Fruit fly (Drosophila melanogaster) whole organism, embryonic: ENCODE measurements around the gene CG9992.

Source experiments
- CG10209 ChIP-seq: fragments of 200-800 bp; sonication (Bioruptor generic); optimal IDR thresholded peaks from 3 replicates; lab custom pipeline; 2017; ENCODE audit warnings: missing biosample characterization, mild to moderate bottlenecking, missing genetic modification characterization, missing genetic modification reagents
- CG10565 ChIP-seq: fragments of 200-800 bp; sonication (Bioruptor generic); optimal IDR thresholded peaks from 3 replicates; lab custom pipeline; 2016; ENCODE audit warnings: missing biosample characterization, mild to moderate bottlenecking, missing genetic modification characterization
- CG12071 ChIP-seq: fragments of 200-800 bp; sonication (Bioruptor generic); optimal IDR thresholded peaks from 3 replicates; lab custom pipeline; 2018; ENCODE audit warnings: missing biosample characterization, mild to moderate bottlenecking, missing genetic modification characterization
- CG16815 ChIP-seq: fragments of 200-800 bp; sonication (Bioruptor generic); optimal IDR thresholded peaks from 3 replicates; lab custom pipeline; 2017; ENCODE audit warnings: missing biosample characterization, mild to moderate bottlenecking, missing genetic modification characterization
- CG17829 ChIP-seq: fragments of 200-800 bp; optimal IDR thresholded peaks from 2 replicates; lab custom pipeline; 2019; ENCODE audit warnings: missing biosample characterization, mild to moderate bottlenecking, missing genetic modification characterization, moderate library complexity
- CG2129 ChIP-seq: fragments of 200-800 bp; sonication (Bioruptor generic); IDR thresholded peaks from 2 replicates; pipeline ENCODE4 v1.3.6; 2022; ENCODE audit warnings: missing biosample characterization, missing genetic modification characterization; ENCODE audit not compliant: partially characterized antibody
- CG33213 ChIP-seq: fragments of 200-800 bp; sonication (Bioruptor generic); optimal IDR thresholded peaks from 3 replicates; lab custom pipeline; 2016; ENCODE audit warnings: missing biosample characterization, missing genetic modification characterization
- CG33557 ChIP-seq: fragments of 200-800 bp; sonication (Bioruptor generic); optimal IDR thresholded peaks from 2 replicates; lab custom pipeline; 2019; ENCODE audit warnings: missing biosample characterization, mild to moderate bottlenecking, missing genetic modification characterization, moderate library complexity
- CG4730 ChIP-seq: fragments of 200-800 bp; sonication (Bioruptor generic); IDR thresholded peaks from 2 replicates; pipeline ENCODE4 v1.3.6; 2022; ENCODE audit warnings: missing biosample characterization, missing genetic modification characterization
- CG5180 ChIP-seq: fragments of 200-800 bp; sonication (Bioruptor generic); optimal IDR thresholded peaks from 3 replicates; lab custom pipeline; 2017; ENCODE audit warnings: missing biosample characterization, missing genetic modification characterization, mild to moderate bottlenecking, moderate library complexity, missing genetic modification reagents
- CG6254 ChIP-seq: fragments of 200-800 bp; sonication (Bioruptor generic); optimal IDR thresholded peaks from 3 replicates; lab custom pipeline; 2017; ENCODE audit warnings: mild to moderate bottlenecking, missing biosample characterization, missing genetic modification reagents, missing genetic modification characterization
- CG7786 ChIP-seq: fragments of 200-800 bp; sonication (Bioruptor generic); optimal IDR thresholded peaks from 2 replicates; lab custom pipeline; 2016; ENCODE audit warnings: missing biosample characterization, missing genetic modification characterization
- CG8478 ChIP-seq: fragments of >200 bp; optimal IDR thresholded peaks from 2 replicates; lab custom pipeline; 2018
- CG9609 ChIP-seq: fragments of 200-800 bp; sonication (Bioruptor generic); optimal IDR thresholded peaks from 3 replicates; lab custom pipeline; 2016; ENCODE audit warnings: missing biosample characterization, missing genetic modification characterization
- CHES-1-like ChIP-seq: fragments of 200-800 bp; sonication (Bioruptor generic); optimal IDR thresholded peaks from 2 replicates; lab custom pipeline; 2016; ENCODE audit warnings: missing biosample characterization, missing genetic modification characterization
- D ChIP-seq, 2 experiments: fragments of 200-800 bp in 1 of 2; fragments of >200 bp in 1 of 2; sonication (Bioruptor generic) in 1 of 2; optimal IDR thresholded peaks; 2 replicates in 1 of 2; 3 replicates in 1 of 2; lab custom pipeline; 2017; ENCODE audit warnings: mild to moderate bottlenecking in 1 of 2, missing biosample characterization in 1 of 2, missing genetic modification characterization in 1 of 2, missing genetic modification reagents in 1 of 2
- D19A ChIP-seq: fragments of 200-800 bp; optimal IDR thresholded peaks from 3 replicates; lab custom pipeline; 2019; ENCODE audit warnings: missing biosample characterization, mild to moderate bottlenecking, missing genetic modification characterization, moderate library complexity
- Deaf1 ChIP-seq: fragments of 200-800 bp; optimal IDR thresholded peaks from 3 replicates; lab custom pipeline; 2019; ENCODE audit warnings: missing biosample characterization, mild to moderate bottlenecking, missing genetic modification characterization, moderate library complexity
- Dref ChIP-seq: fragments of 200-800 bp; sonication (Bioruptor generic); IDR thresholded peaks from 2 replicates; pipeline ENCODE4 v1.3.6; 2022; ENCODE audit warnings: missing biosample characterization, missing genetic modification characterization
- HHEX ChIP-seq: fragments of 200-800 bp; sonication (Bioruptor generic); optimal IDR thresholded peaks from 3 replicates; lab custom pipeline; 2017; ENCODE audit warnings: missing biosample characterization, mild to moderate bottlenecking, missing genetic modification characterization, missing genetic modification reagents
- HLH3B ChIP-seq: fragments of 200-800 bp; sonication (Bioruptor generic); IDR thresholded peaks from 2 replicates; pipeline ENCODE4 v1.3.6; 2022; ENCODE audit warnings: missing biosample characterization, missing genetic modification characterization
- HLH4C ChIP-seq: fragments of 200-800 bp; sonication (Bioruptor generic); IDR thresholded peaks from 3 replicates; pipeline ENCODE4 v1.3.6; 2022; ENCODE audit warnings: missing biosample characterization, missing genetic modification characterization; ENCODE audit not compliant: partially characterized antibody
- Hr39 ChIP-seq: fragments of >200 bp; optimal IDR thresholded peaks from 2 replicates; lab custom pipeline; 2017
- Hr78 ChIP-seq, 2 experiments: fragments of 200-800 bp in 1 of 2; fragments of >200 bp in 1 of 2; sonication (Bioruptor generic) in 1 of 2; optimal IDR thresholded peaks; 2 replicates each; lab custom pipeline; 2017 to 2019; ENCODE audit warnings: missing biosample characterization in 2 of 2, missing genetic modification characterization in 2 of 2, mild to moderate bottlenecking in 1 of 2, moderate library complexity in 1 of 2
- Lpt ChIP-seq: fragments of >200 bp; optimal IDR thresholded peaks from 2 replicates; lab custom pipeline; 2018; ENCODE audit warnings: missing biosample characterization, missing genetic modification characterization
- Neu2 ChIP-seq: fragments of 200-800 bp; sonication (Bioruptor generic); optimal IDR thresholded peaks from 3 replicates; lab custom pipeline; 2016; ENCODE audit warnings: missing biosample characterization, missing genetic modification characterization, borderline replicate concordance
- Nf-YB ChIP-seq: fragments of 200-800 bp; sonication (Bioruptor generic); optimal IDR thresholded peaks from 3 replicates; lab custom pipeline; 2019; ENCODE audit warnings: missing biosample characterization, mild to moderate bottlenecking, missing genetic modification characterization, moderate library complexity
- Nf-YC ChIP-seq: fragments of 200-800 bp; optimal IDR thresholded peaks from 3 replicates; lab custom pipeline; 2019; ENCODE audit warnings: missing biosample characterization, mild to moderate bottlenecking, missing genetic modification characterization, moderate library complexity
- Pdp1 ChIP-seq, 2 experiments: fragments of 200-800 bp; sonication (Bioruptor generic); optimal IDR thresholded peaks; 3 replicates each; lab custom pipeline; 2016; ENCODE audit warnings: missing biosample characterization in 2 of 2, missing genetic modification characterization in 2 of 2, mild to moderate bottlenecking in 1 of 2, moderate library complexity in 1 of 2
- ato ChIP-seq: fragments of 200-800 bp; sonication (Bioruptor generic); IDR thresholded peaks from 2 replicates; pipeline ENCODE4 v1.3.6; 2022; ENCODE audit warnings: missing biosample characterization, missing genetic modification characterization; ENCODE audit not compliant: partially characterized antibody
- bbx ChIP-seq: fragments of 200-800 bp; sonication (Bioruptor generic); IDR thresholded peaks from 2 replicates; pipeline ENCODE4 v1.3.6; 2022; ENCODE audit warnings: missing biosample characterization, missing genetic modification characterization; ENCODE audit not compliant: partially characterized antibody
- cato ChIP-seq: fragments of 200-800 bp; sonication (Bioruptor generic); optimal IDR thresholded peaks from 2 replicates; lab custom pipeline; 2016; ENCODE audit warnings: missing biosample characterization, missing genetic modification characterization, borderline replicate concordance
- cg ChIP-seq: fragments of 200-800 bp; sonication (Bioruptor generic); optimal IDR thresholded peaks from 3 replicates; lab custom pipeline; 2019; ENCODE audit warnings: missing biosample characterization, mild to moderate bottlenecking, missing genetic modification characterization, moderate library complexity
- exex ChIP-seq: fragments of 200-800 bp; sonication (Bioruptor generic); optimal IDR thresholded peaks from 4 replicates; lab custom pipeline; 2018; ENCODE audit warnings: missing biosample characterization, mild to moderate bottlenecking, missing genetic modification characterization, moderate library complexity
- fd3F ChIP-seq: fragments of 200-800 bp; sonication (Bioruptor generic); optimal IDR thresholded peaks from 2 replicates; lab custom pipeline; 2018; ENCODE audit warnings: missing biosample characterization, mild to moderate bottlenecking, missing genetic modification characterization, moderate library complexity
- fd96Cb ChIP-seq: fragments of 200-800 bp; sonication (Bioruptor generic); optimal IDR thresholded peaks from 2 replicates; lab custom pipeline; 2018; ENCODE audit warnings: missing biosample characterization, mild to moderate bottlenecking, missing genetic modification characterization, moderate library complexity
- gsb-n ChIP-seq: fragments of 200-800 bp; sonication (Bioruptor generic); optimal IDR thresholded peaks from 3 replicates; lab custom pipeline; 2018; ENCODE audit warnings: missing biosample characterization, mild to moderate bottlenecking, missing genetic modification characterization
- hb ChIP-seq: fragments of 200-800 bp; sonication (Bioruptor generic); IDR thresholded peaks from 3 replicates; pipeline ENCODE4 v1.3.6; 2022; ENCODE audit warnings: missing biosample characterization, missing genetic modification characterization; ENCODE audit not compliant: partially characterized antibody
- knrl ChIP-seq: fragments of 200-800 bp; sonication (Bioruptor generic); IDR thresholded peaks from 3 replicates; pipeline ENCODE4 v1.3.6; 2022; ENCODE audit warnings: missing biosample characterization, missing genetic modification characterization; ENCODE audit not compliant: partially characterized antibody
- mirr ChIP-seq: fragments of 200-800 bp; sonication (Bioruptor generic); optimal IDR thresholded peaks from 3 replicates; lab custom pipeline; 2018; ENCODE audit warnings: missing biosample characterization, mild to moderate bottlenecking, missing genetic modification characterization
- schlank ChIP-seq: fragments of 200-800 bp; sonication (Bioruptor generic); optimal IDR thresholded peaks from 2 replicates; lab custom pipeline; 2018; ENCODE audit warnings: missing biosample characterization, mild to moderate bottlenecking, missing genetic modification characterization
- sisA ChIP-seq: fragments of 200-800 bp; sonication (Bioruptor generic); IDR thresholded peaks from 2 replicates; pipeline ENCODE4 v1.3.6; 2022; ENCODE audit warnings: missing biosample characterization, missing genetic modification characterization
- so ChIP-seq: fragments of 200-800 bp; sonication (Bioruptor generic); IDR thresholded peaks from 3 replicates; pipeline ENCODE4 v1.3.6; 2022; ENCODE audit warnings: missing biosample characterization, missing genetic modification characterization
- ssp ChIP-seq: fragments of 200-800 bp; sonication (Bioruptor generic); IDR thresholded peaks from 2 replicates; pipeline ENCODE4 v1.3.6; 2022; ENCODE audit warnings: missing biosample characterization, missing genetic modification characterization
- vvl ChIP-seq: fragments of 200-800 bp; sonication (Bioruptor generic); IDR thresholded peaks from 2 replicates; pipeline ENCODE4 v1.3.6; 2022; ENCODE audit warnings: missing biosample characterization, missing genetic modification characterization
- wdn ChIP-seq: fragments of 200-800 bp; sonication (Bioruptor generic); IDR thresholded peaks from 2 replicates; pipeline ENCODE4 v1.3.6; 2022; ENCODE audit warnings: missing biosample characterization, missing genetic modification characterization
- wek ChIP-seq: fragments of 200-800 bp; sonication (Bioruptor generic); optimal IDR thresholded peaks from 3 replicates; lab custom pipeline; 2018; ENCODE audit warnings: missing biosample characterization, mild to moderate bottlenecking, missing genetic modification characterization, moderate library complexity
- wor ChIP-seq: fragments of 200-800 bp; sonication (Bioruptor generic); IDR thresholded peaks from 2 replicates; pipeline ENCODE4 v1.3.6; 2022; ENCODE audit warnings: missing biosample characterization, missing genetic modification characterization

Gene CG9992

DNA sequence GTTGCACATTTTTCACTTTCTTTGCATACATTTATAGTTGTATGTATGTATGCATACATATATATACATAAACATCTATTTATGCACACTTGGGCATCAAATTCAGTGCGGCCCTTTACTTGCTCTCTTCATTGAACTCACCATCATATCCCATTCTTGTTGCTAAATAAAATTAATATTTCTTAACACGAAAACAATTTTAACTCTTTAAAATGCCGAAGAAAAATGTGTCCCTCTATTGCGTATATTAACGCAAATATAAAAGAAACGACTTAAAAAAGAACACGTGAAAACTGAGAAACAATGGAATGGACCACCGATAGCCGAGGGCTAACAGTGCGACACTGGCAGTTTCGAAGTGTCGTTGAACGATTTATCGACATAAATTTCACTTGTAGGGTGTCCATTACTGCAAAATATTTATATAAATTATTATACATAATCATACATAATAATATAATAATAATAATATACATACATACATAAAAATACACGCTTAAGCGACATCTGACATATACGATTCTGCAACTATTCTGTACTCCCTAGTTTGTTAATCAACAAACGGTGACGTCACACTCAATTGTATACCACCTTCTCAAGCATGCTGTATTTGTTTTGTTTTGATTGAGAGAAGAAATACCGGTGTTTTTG lies 25.9 kb downstream of the CG9992 start, which contains the start of the genes U2af50 and PIG-Q (continued):
- TF ChIP-seq ato (GFP tag; lab: Robert Waterston, UW) (no peak), CG12071 (GFP tag; lab: Kevin White, UChicago) (no peak), Deaf1 (peak; percentile 78), cato (GFP tag; lab: Kevin White, UChicago) (peak; percentile 76), cg (peak; percentile 77), D19A (peak; percentile 87), exex (no peak), Nf-YB (GFP tag; lab: Kevin White, UChicago) (no peak), gsb-n (tag; lab: Kevin White, UChicago) (no peak), CG4730 (no peak; the same call in 1 of the 2 replicates), sisA (GFP tag; lab: Robert Waterston, UW) (peak; percentile 93; the same call in 1 of the 2 replicates), CG2129 (no peak), CG7786 (GFP tag; lab: Kevin White, UChicago) (peak; percentile 65), CG6254 (peak; percentile 86), bbx (GFP tag; lab: Robert Waterston, UW) (no peak), mirr (GFP tag; lab: Kevin White, UChicago) (no peak), CG17829 (tag; lab: Kevin White, UChicago) (peak; percentile 95), so (peak; percentile 93; the same call in 2 of the 3 replicates), CG9609 (GFP tag; lab: Kevin White, UChicago) (peak; percentile 66), Hr78 (GFP tag; optimal IDR thresholded peaks at IDR 0.05; lab: Kevin White, UChicago) (no peak), wor (GFP tag; lab: Robert Waterston, UW) (peak; percentile 83; the same call in 1 of the 2 replicates), CG10209 (GFP tag; lab: Kevin White, UChicago) (peak; percentile 93), wek (GFP tag; lab: Kevin White, UChicago) (peak; percentile 58), CG33213 (GFP tag; lab: Kevin White, UChicago) (peak; percentile 32), D (optimal IDR thresholded peaks at IDR 0.05; lab: Kevin White, UChicago) (no peak), D (GFP tag; optimal IDR thresholded peaks at IDR 0.05; lab: Kevin White, UChicago) (peak; percentile 92), HLH4C (GFP tag; lab: Robert Waterston, UW) (peak; percentile 42; the same call in 1 of the 3 replicates), CG10565 (GFP tag; lab: Kevin White, UChicago) (peak; percentile 47), Hr39 (lab: Kevin White, UChicago) (no peak), CHES-1-like (GFP tag; lab: Kevin White, UChicago) (peak; percentile 63), CG33557 (peak; percentile 91), Neu2 (no peak), knrl (GFP tag; lab: Robert Waterston, UW) (no peak; the same call in none of the 3 replicates), ssp (GFP tag; lab: Robert Waterston, UW) (peak; percentile 91), Pdp1 (GFP tag; optimal IDR thresholded peaks at IDR 0.05; lab: Kevin White, UChicago) (peak; percentile 52 to 53), vvl (peak; percentile 97), Lpt (no peak), CG16815 (GFP tag; lab: Kevin White, UChicago) (peak; percentile 87), schlank (tag; lab: Kevin White, UChicago) (peak; percentile 71), Dref (GFP tag; lab: Robert Waterston, UW) (peak; percentile 74), CG8478 (no peak), fd96Cb (tag; lab: Kevin White, UChicago) (peak; percentile 95), fd3F (GFP tag; lab: Kevin White, UChicago) (peak; percentile 93), HHEX (GFP tag; lab: Kevin White, UChicago) (peak; percentile 91), Nf-YC (tag; lab: Kevin White, UChicago) (peak; percentile 83), HLH3B (GFP tag; lab: Robert Waterston, UW) (peak; percentile 91), CG5180 (GFP tag; lab: Kevin White, UChicago) (no peak), hb (GFP tag; lab: Robert Waterston, UW) (no peak), wdn (peak; percentile 85)
